Worm (Caenorhabditis elegans) whole organism, L4/young adult: ENCODE measurements around the gene gly-14.
"Not testable (repeated sequence)": the region's sequence is repeated elsewhere in the genome, so short reads cannot be mapped to it uniquely, and the experiment has no call there.

Experiments
- W03F9.2 ChIP-seq: fragments of 150-350 bp; optimal IDR thresholded peaks from 2 replicates; lab custom pipeline; 2014; ENCODE audit warnings: missing biosample characterization, missing genetic modification characterization
- dao-5 ChIP-seq: sonication (generic microtip); optimal IDR thresholded peaks from 2 replicates; lab custom pipeline; 2016; ENCODE audit warnings: missing genotype, missing genetic modification characterization, moderate library complexity, missing compliant biosample characterization
- him-1 ChIP-seq: sonication (generic microtip); optimal IDR thresholded peaks from 2 replicates; lab custom pipeline; 2016; ENCODE audit warnings: missing genotype, missing genetic modification reagents, missing genetic modification characterization, missing compliant biosample characterization

gly-14 gene

ce11 chrIII:3453486-3453885, 39.6 kb downstream of the gly-14 start, which contains the start of gene C34C12.2:
Gene C34C12.2 (plus strand): TSS chrIII:3453786.
- not testable (repeated sequence) for TF ChIP-seq him-1, W03F9.2, dao-5 (tag; lab: Kevin White, UChicago)

- no peak for TF ChIP-seq him-1 (tag; lab: Kevin White, UChicago)
- no peak for TF ChIP-seq dao-5 (tag; lab: Kevin White, UChicago)
- no peak for TF ChIP-seq W03F9.2 (tag; lab: Kevin White, UChicago)
Observed at ce11 chrIII:3452563-3453210, 40.4 kb downstream of the gly-14 start, which contains the start of the genes K01A11.3 and C34C12.12. Gene K01A11.3 (minus strand): TSS chrIII:3452613. Gene C34C12.12 (plus strand): TSS chrIII:3453194.

ce11 chrIII:3444139-3444538, 48.9 kb downstream of the gly-14 start, which contains the start of gene spe-41:
Gene spe-41 (minus strand): TSS chrIII:3444210.
- no peak for TF ChIP-seq him-1 (tag; lab: Kevin White, UChicago)
- no peak for TF ChIP-seq W03F9.2 (tag; lab: Kevin White, UChicago)
- no peak for TF ChIP-seq dao-5 (tag; lab: Kevin White, UChicago)
